Fruit fly (Drosophila melanogaster) whole organism, prepupa: Measurements from ENCODE around the gene CG9175.

ENCODE experiments used
- CG1621 ChIP-seq: fragments of 200-800 bp; sonication (Bioruptor generic); optimal IDR thresholded peaks from 3 replicates; lab custom pipeline; 2018; ENCODE audit warnings: missing biosample characterization, mild to moderate bottlenecking, missing genetic modification characterization
- CG3032 ChIP-seq: fragments of 200-800 bp; optimal IDR thresholded peaks from 2 replicates; lab custom pipeline; 2019; ENCODE audit warnings: missing biosample characterization, mild to moderate bottlenecking, missing genetic modification characterization, moderate library complexity
- CG31627 ChIP-seq: fragments of 200-800 bp; sonication (Bioruptor generic); optimal IDR thresholded peaks from 3 replicates; lab custom pipeline; 2016; ENCODE audit warnings: missing biosample characterization, missing genetic modification characterization
- CG6792 ChIP-seq: fragments of 200-800 bp; sonication (Bioruptor generic); optimal IDR thresholded peaks from 3 replicates; lab custom pipeline; 2016; ENCODE audit warnings: missing biosample characterization, missing genetic modification characterization
- CG8319 ChIP-seq: fragments of 200-800 bp; sonication (Bioruptor generic); optimal IDR thresholded peaks from 3 replicates; lab custom pipeline; 2016; ENCODE audit warnings: missing biosample characterization, missing genetic modification characterization
- Ets21C ChIP-seq: fragments of 200-800 bp; sonication (Bioruptor generic); optimal IDR thresholded peaks from 3 replicates; lab custom pipeline; 2016; ENCODE audit warnings: missing biosample characterization, missing genetic modification characterization
- Ets96B ChIP-seq: fragments of 200-800 bp; optimal IDR thresholded peaks from 2 replicates; lab custom pipeline; 2019; ENCODE audit warnings: missing biosample characterization, mild to moderate bottlenecking, missing genetic modification characterization, moderate library complexity
- OdsH ChIP-seq: fragments of 200-800 bp; sonication (Bioruptor generic); optimal IDR thresholded peaks from 3 replicates; lab custom pipeline; 2016; ENCODE audit warnings: missing biosample characterization, missing genetic modification characterization
- acj6 ChIP-seq: fragments of 200-800 bp; sonication (Bioruptor generic); optimal IDR thresholded peaks from 3 replicates; lab custom pipeline; 2016; ENCODE audit warnings: missing biosample characterization, missing genetic modification characterization
- topi ChIP-seq: fragments of 200-800 bp; sonication (Bioruptor generic); optimal IDR thresholded peaks from 3 replicates; lab custom pipeline; 2016; ENCODE audit warnings: missing biosample characterization, missing genetic modification characterization

dm6 chr2L:6098479-6099269 is at the start of gene CG9175:
- TF ChIP-seq topi (GFP tag; lab: Kevin White, UChicago) (no peak), CG1621 (tag; lab: Kevin White, UChicago) (peak; percentile 49), OdsH (GFP tag; lab: Kevin White, UChicago) (no peak), CG3032 (no peak), CG6792 (GFP tag; lab: Kevin White, UChicago) (no peak), Ets21C (GFP tag; lab: Kevin White, UChicago) (no peak), CG8319 (GFP tag; lab: Kevin White, UChicago) (no peak), acj6 (GFP tag; lab: Kevin White, UChicago) (no peak), Ets96B (tag; lab: Kevin White, UChicago) (no peak), CG31627 (GFP tag; lab: Kevin White, UChicago) (peak; percentile 21)
